Fruit fly (Drosophila melanogaster) whole organism, embryonic: ENCODE results near the gene Klp67A.
A peak's percentile ranks its signal among the peaks of the same experiment; 100 is the strongest.

Experiments used
- Atf6 ChIP-seq: fragments of 200-800 bp; sonication (Bioruptor generic); IDR thresholded peaks from 2 replicates; pipeline ENCODE4 v1.3.6; 2022; ENCODE audit warnings: missing biosample characterization, missing genetic modification characterization
- CG10565 ChIP-seq: fragments of 200-800 bp; sonication (Bioruptor generic); optimal IDR thresholded peaks from 3 replicates; lab custom pipeline; 2016; ENCODE audit warnings: missing biosample characterization, mild to moderate bottlenecking, missing genetic modification characterization
- CG11093 ChIP-seq: fragments of 200-800 bp; sonication (Bioruptor generic); IDR thresholded peaks from 3 replicates; pipeline ENCODE4 v1.3.6; 2022; ENCODE audit warnings: missing biosample characterization, missing genetic modification characterization
- CG11696 ChIP-seq: fragments of 200-800 bp; sonication (Bioruptor generic); IDR thresholded peaks from 2 replicates; pipeline ENCODE4 v1.3.6; 2022; ENCODE audit warnings: missing biosample characterization, missing genetic modification characterization
- CG12769 ChIP-seq: fragments of 200-800 bp; sonication (Bioruptor generic); optimal IDR thresholded peaks from 2 replicates; lab custom pipeline; 2019; ENCODE audit warnings: missing biosample characterization, mild to moderate bottlenecking, missing genetic modification characterization, moderate library complexity
- CG13287 ChIP-seq: fragments of 200-800 bp; sonication (Bioruptor generic); IDR thresholded peaks from 2 replicates; pipeline ENCODE4 v1.3.6; 2022; ENCODE audit warnings: missing biosample characterization, missing genetic modification characterization; ENCODE audit not compliant: partially characterized antibody
- CG14050 ChIP-seq: fragments of 200-800 bp; sonication (Bioruptor generic); IDR thresholded peaks from 3 replicates; pipeline ENCODE4 v1.3.6; 2022; ENCODE audit warnings: missing biosample characterization, missing genetic modification characterization
- CG15479 ChIP-seq: fragments of 200-800 bp; sonication (Bioruptor generic); optimal IDR thresholded peaks from 3 replicates; lab custom pipeline; 2019; ENCODE audit warnings: missing biosample characterization, mild to moderate bottlenecking, missing genetic modification characterization, moderate library complexity
- CG1602 ChIP-seq: fragments of 200-800 bp; sonication (Bioruptor generic); optimal IDR thresholded peaks from 3 replicates; lab custom pipeline; 2016; ENCODE audit warnings: missing biosample characterization, missing genetic modification characterization
- CG17568 ChIP-seq: fragments of 200-800 bp; sonication (Bioruptor generic); optimal IDR thresholded peaks from 2 replicates; lab custom pipeline; 2018; ENCODE audit warnings: missing biosample characterization, mild to moderate bottlenecking, missing genetic modification characterization, moderate library complexity
- CG4328 ChIP-seq: fragments of 200-800 bp; sonication (Bioruptor generic); optimal IDR thresholded peaks from 3 replicates; lab custom pipeline; 2017; ENCODE audit warnings: missing biosample characterization, missing genetic modification reagents, missing genetic modification characterization
- CG5953 ChIP-seq: fragments of 200-800 bp; sonication (Bioruptor generic); IDR thresholded peaks from 2 replicates; pipeline ENCODE4 v1.3.6; 2022; ENCODE audit warnings: missing biosample characterization, missing genetic modification characterization
- CG6175 ChIP-seq: fragments of 200-800 bp; sonication (Bioruptor generic); IDR thresholded peaks from 3 replicates; pipeline ENCODE4 v1.3.6; 2022; ENCODE audit warnings: missing biosample characterization, missing genetic modification characterization
- CG8290 ChIP-seq, 3 experiments: fragments of 200-800 bp; sonication (Bioruptor generic); optimal IDR thresholded peaks; 2 replicates each; lab custom pipeline; 2016 to 2019; ENCODE audit warnings: missing biosample characterization in 3 of 3, missing genetic modification characterization in 3 of 3, mild to moderate bottlenecking in 2 of 3, moderate library complexity in 1 of 3
- Dad ChIP-seq: fragments of 200-800 bp; sonication (Bioruptor generic); optimal IDR thresholded peaks from 3 replicates; lab custom pipeline; 2016; ENCODE audit warnings: missing biosample characterization, missing genetic modification characterization
- Ets97D ChIP-seq: fragments of 200-800 bp; sonication (Bioruptor generic); optimal IDR thresholded peaks from 3 replicates; lab custom pipeline; 2016; ENCODE audit warnings: missing biosample characterization, missing genetic modification characterization
- HLH4C ChIP-seq: fragments of 200-800 bp; sonication (Bioruptor generic); IDR thresholded peaks from 3 replicates; pipeline ENCODE4 v1.3.6; 2022; ENCODE audit warnings: missing biosample characterization, missing genetic modification characterization; ENCODE audit not compliant: partially characterized antibody
- Kr ChIP-seq: fragments of 200-800 bp; sonication (Bioruptor generic); optimal IDR thresholded peaks from 2 replicates; lab custom pipeline; 2017; ENCODE audit warnings: missing biosample characterization, mild to moderate bottlenecking, missing genetic modification characterization
- Meics ChIP-seq: fragments of 200-800 bp; sonication (Bioruptor generic); optimal IDR thresholded peaks from 2 replicates; lab custom pipeline; 2017; ENCODE audit warnings: missing biosample characterization, mild to moderate bottlenecking, missing genetic modification characterization
- Nf-YB ChIP-seq: fragments of 200-800 bp; sonication (Bioruptor generic); optimal IDR thresholded peaks from 3 replicates; lab custom pipeline; 2019; ENCODE audit warnings: missing biosample characterization, mild to moderate bottlenecking, missing genetic modification characterization, moderate library complexity
- Optix ChIP-seq: fragments of 200-800 bp; sonication (Bioruptor generic); IDR thresholded peaks from 3 replicates; pipeline ENCODE4 v1.3.6; 2022; ENCODE audit warnings: missing biosample characterization, missing genetic modification characterization
- Poxn ChIP-seq: fragments of 200-800 bp; sonication (Bioruptor generic); IDR thresholded peaks from 2 replicates; pipeline ENCODE4 v1.3.6; 2022; ENCODE audit warnings: missing biosample characterization, missing genetic modification characterization
- Ptx1 ChIP-seq: fragments of 200-800 bp; sonication (Bioruptor generic); IDR thresholded peaks from 2 replicates; pipeline ENCODE4 v1.3.6; 2022; ENCODE audit warnings: missing biosample characterization, missing genetic modification characterization
- Trl ChIP-seq, 3 experiments: fragments of >200 bp in 2 of 3; fragments of 200-800 bp in 1 of 3; sonication (Bioruptor generic) in 1 of 3; optimal IDR thresholded peaks; 2 replicates in 1 of 3; 3 replicates in 2 of 3; lab custom pipeline; 2016 to 2017; ENCODE audit warnings: missing biosample characterization in 1 of 3, missing genetic modification characterization in 1 of 3
- Vsx1 ChIP-seq: fragments of 200-800 bp; sonication (Bioruptor generic); optimal IDR thresholded peaks from 2 replicates; lab custom pipeline; 2017; ENCODE audit warnings: missing biosample characterization, mild to moderate bottlenecking, missing genetic modification characterization, missing genetic modification reagents
- bsh ChIP-seq, 2 experiments: fragments of 200-800 bp; sonication (Bioruptor generic); optimal IDR thresholded peaks; 2 replicates each; lab custom pipeline; 2017 to 2018; ENCODE audit warnings: mild to moderate bottlenecking in 2 of 2, missing biosample characterization in 2 of 2, missing genetic modification characterization in 2 of 2, moderate library complexity in 1 of 2
- caup ChIP-seq: fragments of 200-800 bp; sonication (Bioruptor generic); optimal IDR thresholded peaks from 3 replicates; lab custom pipeline; 2017; ENCODE audit warnings: missing biosample characterization, mild to moderate bottlenecking, missing genetic modification characterization, moderate library complexity; ENCODE audit not compliant: severe bottlenecking
- corto ChIP-seq: fragments of 200-800 bp; sonication (Bioruptor generic); optimal IDR thresholded peaks from 2 replicates; lab custom pipeline; 2016; ENCODE audit warnings: missing biosample characterization, mild to moderate bottlenecking, missing genetic modification characterization, moderate library complexity
- croc ChIP-seq: fragments of 200-800 bp; sonication (Bioruptor generic); conservative IDR thresholded peaks from 3 replicates; pipeline ENCODE4 v1.3.6; 2022; ENCODE audit warnings: missing biosample characterization, missing genetic modification characterization
- cwo ChIP-seq: fragments of 200-800 bp; sonication (Bioruptor generic); optimal IDR thresholded peaks from 3 replicates; lab custom pipeline; 2017; ENCODE audit warnings: missing biosample characterization, missing genetic modification characterization, mild to moderate bottlenecking, moderate library complexity, missing genetic modification reagents
- dan ChIP-seq: fragments of 200-800 bp; sonication (Bioruptor generic); IDR thresholded peaks from 2 replicates; pipeline ENCODE4 v1.3.6; 2022; ENCODE audit warnings: missing biosample characterization, missing genetic modification characterization
- dmrt99B ChIP-seq: fragments of 200-800 bp; sonication (Bioruptor generic); optimal IDR thresholded peaks from 2 replicates; lab custom pipeline; 2018; ENCODE audit warnings: missing biosample characterization, mild to moderate bottlenecking, missing genetic modification characterization, moderate library complexity
- emc ChIP-seq: fragments of 200-800 bp; sonication (Bioruptor generic); optimal IDR thresholded peaks from 2 replicates; lab custom pipeline; 2016; ENCODE audit warnings: missing biosample characterization, missing genetic modification characterization
- exex ChIP-seq: fragments of 200-800 bp; sonication (Bioruptor generic); optimal IDR thresholded peaks from 4 replicates; lab custom pipeline; 2018; ENCODE audit warnings: missing biosample characterization, mild to moderate bottlenecking, missing genetic modification characterization, moderate library complexity
- fd3F ChIP-seq: fragments of 200-800 bp; sonication (Bioruptor generic); optimal IDR thresholded peaks from 2 replicates; lab custom pipeline; 2018; ENCODE audit warnings: missing biosample characterization, mild to moderate bottlenecking, missing genetic modification characterization, moderate library complexity
- gt ChIP-seq: fragments of 200-800 bp; sonication (Bioruptor generic); IDR thresholded peaks from 2 replicates; pipeline ENCODE4 v1.3.6; 2022; ENCODE audit warnings: missing biosample characterization, missing genetic modification characterization
- klu ChIP-seq: fragments of 200-800 bp; sonication (Bioruptor generic); IDR thresholded peaks from 2 replicates; pipeline ENCODE4 v1.3.6; 2022; ENCODE audit warnings: missing biosample characterization, missing genetic modification characterization
- kni ChIP-seq: fragments of 200-800 bp; sonication (Bioruptor generic); optimal IDR thresholded peaks from 3 replicates; lab custom pipeline; 2017; ENCODE audit warnings: mild to moderate bottlenecking, missing biosample characterization, missing genetic modification reagents, missing genetic modification characterization
- lola ChIP-seq, 3 experiments: fragments of >200 bp in 2 of 3; fragments of 200-800 bp in 1 of 3; sonication (Bioruptor generic) in 1 of 3; optimal IDR thresholded peaks; 2 replicates each; lab custom pipeline; 2017 to 2019; ENCODE audit warnings: missing biosample characterization in 3 of 3, missing genetic modification characterization in 3 of 3, mild to moderate bottlenecking in 1 of 3, moderate library complexity in 1 of 3
- mirr ChIP-seq: fragments of 200-800 bp; sonication (Bioruptor generic); optimal IDR thresholded peaks from 3 replicates; lab custom pipeline; 2018; ENCODE audit warnings: missing biosample characterization, mild to moderate bottlenecking, missing genetic modification characterization
- odd ChIP-seq: fragments of 200-800 bp; sonication (Bioruptor generic); optimal IDR thresholded peaks from 2 replicates; lab custom pipeline; 2017; ENCODE audit warnings: missing biosample characterization, mild to moderate bottlenecking, missing genetic modification characterization
- pb ChIP-seq: fragments of 200-800 bp; sonication (Bioruptor generic); optimal IDR thresholded peaks from 3 replicates; lab custom pipeline; 2016; ENCODE audit warnings: missing biosample characterization, missing genetic modification characterization
- peb ChIP-seq: fragments of 200-800 bp; sonication (Bioruptor generic); IDR thresholded peaks from 2 replicates; pipeline ENCODE4 v1.3.6; 2022; ENCODE audit warnings: missing biosample characterization, missing genetic modification characterization
- slbo ChIP-seq: fragments of 200-800 bp; sonication (Bioruptor generic); IDR thresholded peaks from 2 replicates; pipeline ENCODE4 v1.3.6; 2022; ENCODE audit warnings: missing biosample characterization, missing genetic modification characterization
- tna ChIP-seq: fragments of 200-800 bp; sonication (Bioruptor generic); IDR thresholded peaks from 2 replicates; pipeline ENCODE4 v1.3.6; 2022; ENCODE audit warnings: missing biosample characterization, missing genetic modification characterization; ENCODE audit not compliant: partially characterized antibody
- toy ChIP-seq: fragments of 200-800 bp; sonication (Bioruptor generic); IDR thresholded peaks from 2 replicates; pipeline ENCODE4 v1.3.6; 2022; ENCODE audit warnings: missing biosample characterization, missing genetic modification characterization
- tx ChIP-seq: fragments of 200-800 bp; sonication (Bioruptor generic); optimal IDR thresholded peaks from 2 replicates; lab custom pipeline; 2016; ENCODE audit warnings: missing biosample characterization, missing genetic modification characterization
- unpg ChIP-seq: fragments of 200-800 bp; sonication (Bioruptor generic); optimal IDR thresholded peaks from 3 replicates; lab custom pipeline; 2018; ENCODE audit warnings: missing biosample characterization, mild to moderate bottlenecking, missing genetic modification characterization, moderate library complexity
- vvl ChIP-seq: fragments of 200-800 bp; sonication (Bioruptor generic); IDR thresholded peaks from 2 replicates; pipeline ENCODE4 v1.3.6; 2022; ENCODE audit warnings: missing biosample characterization, missing genetic modification characterization

Klp67A gene

dm6 chr3L:9335711-9336110 is 31.1 kb downstream of the Klp67A start (continued):
- TF ChIP-seq caup (GFP tag; lab: Kevin White, UChicago) (peak; percentile 10), CG4328 (GFP tag; lab: Kevin White, UChicago) (no peak), exex (tag; lab: Kevin White, UChicago) (peak; percentile 17), corto (GFP tag; lab: Kevin White, UChicago) (no peak), Vsx1 (GFP tag; lab: Kevin White, UChicago) (no peak), Trl (optimal IDR thresholded peaks at IDR 0.05; lab: Kevin White, UChicago) (peak; percentile 34 to 43), Trl (GFP tag; optimal IDR thresholded peaks at IDR 0.05; lab: Kevin White, UChicago) (no peak), tx (GFP tag; lab: Kevin White, UChicago) (no peak), CG6175 (GFP tag; lab: Robert Waterston, UW) (peak; percentile 64; the same call in 1 of the 3 replicates), CG5953 (GFP tag; lab: Robert Waterston, UW) (no peak), CG11093 (GFP tag; lab: Robert Waterston, UW) (no peak), peb (GFP tag; lab: Robert Waterston, UW) (no peak), vvl (GFP tag; lab: Robert Waterston, UW) (peak; percentile 47; the same call in 1 of the 2 replicates), Nf-YB (GFP tag; lab: Kevin White, UChicago) (no peak), tna (GFP tag; lab: Robert Waterston, UW) (no peak), fd3F (no peak), Meics (GFP tag; lab: Kevin White, UChicago) (no peak), croc (GFP tag; lab: Robert Waterston, UW) (no peak), cwo (GFP tag; lab: Kevin White, UChicago) (peak; percentile 1), CG1602 (GFP tag; lab: Kevin White, UChicago) (no peak), CG12769 (tag; lab: Kevin White, UChicago) (peak; percentile 68), Kr (GFP tag; lab: Kevin White, UChicago) (no peak), dan (no peak), CG14050 (GFP tag; lab: Robert Waterston, UW) (no peak), klu (GFP tag; lab: Robert Waterston, UW) (peak; percentile 46; the same call in 1 of the 2 replicates), pb (no peak), odd (GFP tag; lab: Kevin White, UChicago) (no peak), CG11696 (GFP tag; lab: Robert Waterston, UW) (no peak), Ets97D (GFP tag; lab: Kevin White, UChicago) (no peak), mirr (GFP tag; lab: Kevin White, UChicago) (peak; percentile 43), Dad (GFP tag; lab: Kevin White, UChicago) (no peak), Poxn (no peak), Optix (GFP tag; lab: Robert Waterston, UW) (no peak), CG10565 (GFP tag; lab: Kevin White, UChicago) (no peak), bsh (GFP tag; optimal IDR thresholded peaks at IDR 0.05; lab: Kevin White, UChicago) (no peak), unpg (GFP tag; lab: Kevin White, UChicago) (no peak), emc (GFP tag; lab: Kevin White, UChicago) (no peak), gt (no peak), kni (peak; percentile 47), Ptx1 (GFP tag; lab: Robert Waterston, UW) (no peak), CG8290 (GFP tag; optimal IDR thresholded peaks at IDR 0.05; lab: Kevin White, UChicago) (no peak), CG8290 (tag; optimal IDR thresholded peaks at IDR 0.05; lab: Kevin White, UChicago) (peak in 1 of 2 experiments; percentile 23), toy (GFP tag; lab: Robert Waterston, UW) (no peak), CG15479 (GFP tag; lab: Kevin White, UChicago) (no peak), CG13287 (no peak), HLH4C (GFP tag; lab: Robert Waterston, UW) (peak; percentile 33; the same call in 2 of the 3 replicates), CG17568 (no peak), Atf6 (GFP tag; lab: Robert Waterston, UW) (peak; percentile 34; the same call in 1 of the 2 replicates), lola (GFP tag; optimal IDR thresholded peaks at IDR 0.05; lab: Kevin White, UChicago) (no peak), dmrt99B (tag; lab: Kevin White, UChicago) (no peak), slbo (GFP tag; lab: Robert Waterston, UW) (peak; percentile 50)
